Fruit fly (Drosophila melanogaster): ENCODE data around the gene Sas-4.

Gene Sas-4

DNA sequence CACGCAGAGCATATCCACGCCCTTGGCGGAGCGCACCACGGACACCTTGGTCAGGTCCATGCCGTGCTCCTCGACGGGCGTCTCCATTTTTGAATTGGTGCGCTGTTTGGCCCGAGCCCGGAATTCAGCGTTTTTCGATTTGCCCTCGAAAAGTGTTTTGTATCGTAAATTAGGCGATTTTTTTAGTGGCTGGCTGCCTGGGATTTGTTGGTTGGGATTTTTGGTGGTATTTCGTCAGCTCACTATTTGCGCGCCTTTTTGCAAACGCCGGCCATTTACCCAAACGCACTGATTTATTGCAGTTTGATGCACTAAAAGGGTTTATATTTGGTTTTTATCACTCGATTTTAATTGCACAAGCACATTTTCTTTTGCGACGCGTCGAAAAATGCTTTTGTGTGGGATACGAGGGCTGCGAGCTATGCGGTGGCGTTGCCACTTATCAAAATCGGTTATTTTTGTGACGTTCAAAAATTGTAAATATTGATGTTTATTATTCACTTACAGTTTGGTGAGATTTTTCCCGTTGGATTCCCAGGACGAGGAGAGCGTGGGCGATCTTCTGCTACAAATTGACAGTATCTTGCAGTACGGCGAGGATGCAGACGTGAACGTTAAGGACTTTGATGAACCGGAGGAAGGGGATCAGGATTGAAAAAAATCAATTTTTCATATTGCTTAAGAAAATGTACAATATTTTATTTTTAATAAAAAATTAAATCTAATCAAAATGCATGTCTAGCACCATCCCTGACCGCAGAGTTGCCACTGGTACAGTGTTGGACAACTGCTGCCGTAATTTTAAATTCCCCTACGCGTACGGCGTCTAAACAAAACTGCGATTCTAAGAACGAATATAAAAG is at the start of gene Sas-4, which contains the start of gene gfzf:
Gene Sas-4 (plus strand): TSS at position 824 of the 863 bp plus-strand sequence.
Gene gfzf (minus strand): TSS at position 425 of the 863 bp plus-strand sequence.
- no peak for TF ChIP-seq EcR (GFP tag; optimal IDR thresholded peaks at IDR 0.05)
- TF ChIP-seq pan (optimal IDR thresholded peaks at IDR 0.05), result no peak
- TF ChIP-seq CG8478 (optimal IDR thresholded peaks at IDR 0.05), result no peak
- no peak for TF ChIP-seq Dll (optimal IDR thresholded peaks at IDR 0.05)
- no peak for TF ChIP-seq psq (optimal IDR thresholded peaks at IDR 0.05)
- TF ChIP-seq usp (GFP tag; optimal IDR thresholded peaks at IDR 0.05), result no peak

DNA sequence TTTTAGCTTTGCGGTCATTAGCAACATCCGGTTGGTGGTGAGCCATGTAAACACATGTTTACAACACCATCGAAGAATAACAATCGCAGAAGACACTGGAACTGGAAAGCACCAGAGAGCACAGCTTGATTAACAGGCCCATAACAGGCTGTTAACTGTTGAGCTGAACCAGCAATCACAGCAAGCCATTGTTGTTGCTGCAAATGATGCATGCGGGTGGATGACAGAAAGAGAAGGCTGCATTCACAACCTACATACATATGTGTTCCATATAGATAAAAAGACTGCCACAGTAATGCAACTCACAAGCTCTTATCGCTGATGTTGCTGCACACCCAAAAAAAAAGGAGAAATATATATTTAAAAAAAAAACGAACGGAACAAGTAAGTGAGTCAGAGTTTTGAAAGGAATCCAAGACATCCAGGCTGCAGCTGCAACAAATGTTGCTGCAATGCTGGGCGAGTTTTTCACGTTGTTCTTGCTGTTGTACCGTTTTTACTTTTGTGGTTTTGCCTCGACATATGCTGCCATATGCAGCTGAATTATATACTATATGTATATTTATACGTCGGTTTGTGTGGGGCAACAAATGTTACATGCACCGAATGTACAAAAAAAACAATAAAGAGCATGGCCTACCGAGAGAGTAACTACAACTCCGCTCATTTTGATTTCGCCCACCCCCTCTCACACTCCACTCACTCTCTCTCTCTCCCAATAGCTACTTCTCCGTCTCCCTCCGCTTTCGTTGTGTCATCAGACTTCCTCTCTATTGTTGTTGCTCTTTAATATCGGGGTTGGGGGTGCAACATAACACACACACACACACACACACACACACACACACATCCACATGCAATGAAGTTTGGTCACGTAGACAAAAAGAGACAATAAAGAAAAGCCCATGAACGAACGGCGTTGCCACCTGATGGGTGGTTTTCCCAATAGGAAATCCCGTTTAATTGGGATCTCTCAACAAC is 48.0 kb upstream of the Sas-4 start:
- TF ChIP-seq CG8478 (optimal IDR thresholded peaks at IDR 0.05) (no peak), Dll (optimal IDR thresholded peaks at IDR 0.05) (no peak), psq (optimal IDR thresholded peaks at IDR 0.05) (no peak), usp (GFP tag; optimal IDR thresholded peaks at IDR 0.05) (no peak), pan (optimal IDR thresholded peaks at IDR 0.05) (no peak)

DNA sequence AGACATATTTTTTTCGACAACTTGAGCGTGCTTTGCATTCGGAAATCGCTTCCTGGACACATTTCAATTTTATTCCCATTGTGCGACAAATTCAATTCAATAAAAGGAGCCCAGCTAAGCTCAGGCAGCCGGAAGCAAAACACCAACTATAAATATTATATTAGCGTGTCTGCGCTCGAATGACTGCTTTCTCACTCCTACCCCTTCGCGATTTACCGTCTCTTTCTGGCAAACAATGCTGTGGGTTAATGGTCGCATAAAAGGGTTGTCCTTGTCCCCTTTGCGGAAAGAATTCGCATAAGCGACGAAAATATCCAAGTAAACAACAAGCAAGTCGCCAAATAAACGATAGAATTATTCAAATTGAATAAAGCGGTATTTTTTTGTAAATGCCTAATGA is 46.9 kb upstream of the Sas-4 start:
- no peak for TF ChIP-seq usp (GFP tag; optimal IDR thresholded peaks at IDR 0.05)
- TF ChIP-seq EcR (GFP tag; optimal IDR thresholded peaks at IDR 0.05), result no peak
- no peak for TF ChIP-seq Dll (optimal IDR thresholded peaks at IDR 0.05)
- no peak for TF ChIP-seq psq (optimal IDR thresholded peaks at IDR 0.05)
- TF ChIP-seq CG8478 (optimal IDR thresholded peaks at IDR 0.05), result no peak
- no peak for TF ChIP-seq pan (optimal IDR thresholded peaks at IDR 0.05)

DNA sequence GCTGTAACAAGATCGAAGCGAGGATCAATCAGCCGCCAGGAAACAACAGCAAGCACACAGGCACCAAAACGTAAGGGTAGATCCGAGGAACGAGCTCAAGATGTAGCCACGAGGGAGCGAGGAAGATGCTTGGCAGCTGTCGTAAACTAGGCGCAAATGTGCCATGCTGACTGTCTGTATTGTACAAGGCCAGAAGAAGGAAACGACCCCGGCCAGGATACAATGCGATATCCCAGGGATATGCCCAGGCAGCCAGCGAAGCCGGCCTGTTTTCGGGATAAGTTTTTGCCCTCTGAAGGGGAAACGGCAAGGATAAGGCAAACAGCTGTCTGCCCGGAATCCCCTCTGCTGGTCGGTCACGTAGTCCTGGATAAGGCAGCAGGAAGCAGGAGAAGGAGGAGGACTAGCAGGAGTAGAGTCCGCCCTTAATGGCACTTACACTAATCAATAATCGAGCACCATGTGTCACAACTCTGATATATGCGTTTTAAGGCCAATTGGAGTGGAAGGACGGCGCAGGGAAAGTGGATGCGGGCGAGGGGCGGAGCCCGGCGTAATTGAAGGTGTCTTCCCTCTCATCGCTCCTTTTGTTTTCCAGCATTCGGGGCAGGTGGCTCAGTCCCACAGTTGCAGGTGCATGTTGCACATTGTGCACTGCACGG is 45.5 kb upstream of the Sas-4 start:
- no peak for TF ChIP-seq psq (optimal IDR thresholded peaks at IDR 0.05)
- peak; percentile 5 for TF ChIP-seq pan (optimal IDR thresholded peaks at IDR 0.05)
- no peak for TF ChIP-seq usp (GFP tag; optimal IDR thresholded peaks at IDR 0.05)
- no peak for TF ChIP-seq EcR (GFP tag; optimal IDR thresholded peaks at IDR 0.05)
- TF ChIP-seq Dll (optimal IDR thresholded peaks at IDR 0.05), result no peak
- no peak for TF ChIP-seq CG8478 (optimal IDR thresholded peaks at IDR 0.05)

DNA sequence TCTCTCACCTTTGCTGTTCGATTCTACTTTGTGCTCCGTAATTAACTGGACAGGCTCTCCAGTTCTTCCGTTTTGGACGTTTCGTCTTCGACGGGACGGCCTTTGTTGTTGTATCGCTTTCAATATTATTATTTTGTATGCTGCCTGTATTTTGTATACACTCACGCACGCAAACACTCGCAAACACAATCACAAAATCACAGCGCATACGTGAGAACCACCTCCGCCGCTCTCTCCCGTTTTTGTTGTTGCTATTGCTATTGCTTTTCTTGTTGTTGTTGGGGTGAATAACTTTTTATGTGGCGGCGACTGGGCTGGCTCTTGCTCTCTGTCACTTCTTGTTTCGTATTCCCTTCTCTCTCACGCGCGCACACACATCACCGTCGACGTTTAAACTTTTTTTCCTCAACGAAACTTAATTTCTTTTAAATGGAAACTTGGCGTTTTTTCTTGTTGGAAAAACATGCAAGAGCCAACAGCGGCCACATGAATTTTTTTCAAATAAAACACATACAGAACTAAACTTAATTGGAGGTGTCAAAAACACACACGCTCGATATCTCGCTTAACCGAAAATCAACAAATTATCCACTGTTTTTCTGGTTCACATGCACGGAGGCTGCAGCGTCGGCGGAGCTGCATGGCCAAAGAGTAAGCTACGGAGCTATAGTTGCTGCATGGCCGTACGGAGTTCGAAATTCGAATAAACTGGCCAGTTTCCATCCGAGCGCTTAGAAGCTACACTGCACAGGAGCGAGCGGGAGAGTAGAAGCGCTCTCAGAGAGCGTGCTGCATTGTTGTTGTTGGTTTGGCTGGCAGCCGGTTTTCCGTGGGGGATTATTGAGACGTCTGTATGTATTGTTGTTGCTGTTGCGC is 43.2 kb upstream of the Sas-4 start:
- TF ChIP-seq Dll (optimal IDR thresholded peaks at IDR 0.05) (peak; percentile 94), usp (GFP tag; optimal IDR thresholded peaks at IDR 0.05) (no peak), EcR (GFP tag; optimal IDR thresholded peaks at IDR 0.05) (peak in 1 of 2 experiments; percentile 95)

DNA sequence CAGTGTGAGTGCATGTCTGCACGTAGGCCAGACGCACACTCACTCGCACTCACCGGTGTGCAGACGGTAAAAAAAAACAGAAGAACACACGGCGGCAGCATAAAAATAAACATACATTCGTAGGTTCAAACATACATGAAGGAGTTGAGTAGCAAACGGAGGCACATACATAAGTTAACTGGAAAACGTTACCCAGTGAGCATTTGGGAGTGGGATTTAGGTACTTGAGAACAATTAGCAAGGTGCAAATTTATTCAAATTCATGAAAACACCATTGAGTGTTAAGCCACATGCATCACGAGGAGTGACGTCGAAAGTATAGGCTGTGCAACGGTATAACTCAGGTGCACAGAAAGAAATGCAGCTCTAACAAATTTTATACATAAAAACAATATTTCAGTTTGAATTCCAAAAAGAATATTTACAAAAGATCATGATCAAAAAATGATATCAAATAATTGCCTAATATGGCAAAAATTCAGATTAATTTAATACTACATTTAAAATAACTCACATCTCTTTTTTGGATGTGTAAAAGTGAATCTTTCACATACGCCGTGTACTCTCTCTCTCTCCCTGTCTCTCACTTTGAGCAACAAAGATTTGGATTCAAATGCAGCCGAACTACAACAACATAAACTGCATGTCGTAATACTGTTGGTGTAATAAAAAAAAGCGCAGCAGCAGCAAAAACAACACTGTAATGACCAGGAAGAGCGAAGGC is 42.4 kb upstream of the Sas-4 start:
- TF ChIP-seq psq (optimal IDR thresholded peaks at IDR 0.05) (no peak), CG8478 (optimal IDR thresholded peaks at IDR 0.05) (no peak), EcR (GFP tag; optimal IDR thresholded peaks at IDR 0.05) (no peak), usp (GFP tag; optimal IDR thresholded peaks at IDR 0.05) (no peak), pan (optimal IDR thresholded peaks at IDR 0.05) (no peak), Dll (optimal IDR thresholded peaks at IDR 0.05) (no peak)

DNA sequence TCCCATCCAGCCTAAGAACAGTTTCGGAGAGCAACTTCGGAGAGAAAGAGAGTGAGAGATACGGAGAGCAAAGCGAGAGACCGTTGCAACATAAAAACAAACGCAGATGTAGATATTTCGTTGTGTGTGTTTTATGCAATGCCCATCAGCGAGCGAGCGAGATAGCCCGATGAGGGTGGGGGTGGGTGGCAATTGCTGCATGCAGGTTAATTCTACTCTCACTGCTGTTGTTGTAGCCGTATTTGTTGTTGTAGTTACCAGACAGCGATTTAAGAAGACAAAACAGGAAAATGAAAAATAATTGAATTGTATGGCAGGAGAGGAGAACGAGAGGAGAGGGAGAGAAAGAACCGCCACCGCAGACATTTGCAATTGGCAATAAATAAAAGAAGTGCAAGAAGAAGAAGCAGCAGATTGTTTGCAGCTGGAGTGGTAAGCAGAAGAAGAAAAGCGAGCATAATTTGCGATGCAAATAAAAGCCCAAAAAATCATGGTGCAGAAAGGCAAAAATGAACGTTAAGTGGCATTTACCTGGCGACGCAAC is 41.3 kb upstream of the Sas-4 start:
- peak in 1 of 2 experiments; percentile 59 for TF ChIP-seq EcR (GFP tag; optimal IDR thresholded peaks at IDR 0.05)
- TF ChIP-seq pan (optimal IDR thresholded peaks at IDR 0.05), result no peak

DNA sequence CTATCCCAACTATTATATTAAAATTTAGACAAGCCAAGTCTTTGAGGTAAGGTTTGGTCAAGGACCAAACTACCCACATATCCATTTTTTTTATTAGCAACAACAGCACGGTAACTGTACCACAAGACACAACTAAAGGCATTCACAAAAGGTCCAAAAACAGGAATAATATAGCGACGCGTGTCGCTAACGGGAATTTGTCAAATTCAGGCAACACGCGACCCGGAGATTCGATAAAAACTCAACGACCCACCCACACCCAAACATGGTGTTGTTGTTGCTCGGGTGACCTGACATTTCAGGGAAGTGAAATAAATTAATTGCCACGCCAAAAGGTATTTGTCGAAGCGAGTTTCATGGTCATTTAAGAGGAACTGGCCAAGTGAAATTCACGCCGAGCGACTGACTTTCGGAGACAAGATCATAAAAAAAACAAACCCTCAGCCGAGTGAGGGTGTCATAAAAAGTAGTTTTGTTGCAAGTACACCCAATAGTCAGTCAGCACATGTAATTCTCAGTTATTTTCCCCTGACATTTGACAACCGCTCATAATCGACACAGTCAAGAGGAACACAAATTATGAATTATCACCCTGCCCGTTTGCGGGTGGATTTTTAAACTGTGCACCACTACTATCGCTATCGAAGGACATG is 39.8 kb upstream of the Sas-4 start:
- TF ChIP-seq Dll (optimal IDR thresholded peaks at IDR 0.05), result no peak
- no peak for TF ChIP-seq EcR (GFP tag; optimal IDR thresholded peaks at IDR 0.05)
- TF ChIP-seq psq (optimal IDR thresholded peaks at IDR 0.05), result no peak
- TF ChIP-seq CG8478 (optimal IDR thresholded peaks at IDR 0.05), result no peak
- no peak for TF ChIP-seq pan (optimal IDR thresholded peaks at IDR 0.05)
- TF ChIP-seq usp (GFP tag; optimal IDR thresholded peaks at IDR 0.05), result no peak

DNA sequence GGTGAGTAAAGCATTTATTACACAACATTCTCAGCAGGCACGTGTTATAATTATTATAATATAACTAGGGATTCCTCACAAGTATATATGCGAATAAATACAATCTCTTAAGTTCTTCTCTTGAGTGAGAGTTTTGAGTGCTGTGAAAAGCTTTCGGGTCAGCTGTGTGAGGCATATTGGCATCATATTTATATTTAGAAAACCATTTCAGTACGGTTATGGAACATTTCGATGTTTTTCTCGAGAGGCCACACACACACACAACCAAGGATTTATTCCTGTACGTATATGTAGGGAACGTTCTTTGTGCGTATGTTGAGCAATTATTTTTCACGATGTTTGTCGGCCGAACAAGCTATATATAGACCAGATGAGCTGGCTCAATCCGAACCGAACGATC is 38.2 kb upstream of the Sas-4 start:
- TF ChIP-seq Dll (optimal IDR thresholded peaks at IDR 0.05), result no peak

DNA sequence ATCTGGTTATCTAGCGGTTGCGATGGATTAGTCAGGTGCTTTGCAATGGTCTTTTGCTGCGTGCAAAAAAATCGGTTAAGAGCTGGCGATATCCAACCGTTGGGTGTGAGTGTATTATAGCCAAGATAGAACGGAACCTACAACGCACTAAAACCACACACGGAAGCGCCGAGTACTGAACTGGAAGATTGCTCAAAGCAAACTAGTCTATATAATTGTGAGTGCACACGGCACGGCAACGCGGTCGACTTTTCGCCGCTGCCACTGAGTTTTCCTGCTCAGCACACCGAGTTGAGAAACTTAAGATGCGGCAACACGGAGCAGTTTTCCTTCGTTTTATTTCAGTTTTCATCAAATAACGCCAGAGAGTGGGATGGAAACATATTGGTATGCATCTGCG is 34.7 kb upstream of the Sas-4 start:
- TF ChIP-seq usp (GFP tag; optimal IDR thresholded peaks at IDR 0.05), result no peak
- no peak for TF ChIP-seq EcR (GFP tag; optimal IDR thresholded peaks at IDR 0.05)
- no peak for TF ChIP-seq CG8478 (optimal IDR thresholded peaks at IDR 0.05)
- no peak for TF ChIP-seq Dll (optimal IDR thresholded peaks at IDR 0.05)
- TF ChIP-seq psq (optimal IDR thresholded peaks at IDR 0.05), result no peak
- no peak for TF ChIP-seq pan (optimal IDR thresholded peaks at IDR 0.05)

Measured in whole organism.